Worm (Caenorhabditis elegans): ENCODE measurements around the gene C32B5.15.
A peak's percentile ranks its signal among the peaks of the same experiment; 100 is the strongest.

Gene C32B5.15

DNA sequence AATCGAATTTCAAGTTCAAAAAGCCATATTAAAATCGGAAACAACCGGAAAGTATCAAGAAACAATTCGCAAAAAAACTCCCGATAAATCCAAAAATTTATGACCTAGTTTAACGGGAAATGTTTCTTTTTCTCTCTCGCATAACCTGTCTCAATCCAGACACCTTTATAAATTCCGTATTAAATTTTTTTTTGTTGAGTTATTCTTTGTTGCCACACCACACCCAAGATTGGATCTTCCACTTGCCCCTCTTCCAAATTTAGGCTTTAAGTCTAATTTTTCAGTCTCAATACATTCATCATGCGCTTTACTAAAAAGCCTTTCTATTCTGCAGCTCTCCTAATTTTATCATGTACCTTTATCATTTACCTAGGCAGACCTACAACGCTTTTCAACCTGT, 34.2 kb downstream of the C32B5.15 start, which contains the start of gene R07C3.3:
TSS of gene R07C3.3 (plus strand) at position 301 of the 400 bp plus-strand sequence.
- TF ChIP-seq lsy-2 (tag; optimal IDR thresholded peaks at IDR 0.05) (no peak), elt-1 (tag; optimal IDR thresholded peaks at IDR 0.05; ENCODE audit: borderline replicate concordance, insufficient read depth) (no peak), lin-13 (tag; optimal IDR thresholded peaks at IDR 0.05) (no peak), ceh-83 (GFP tag; optimal IDR thresholded peaks at IDR 0.05) (no peak), lin-32 (GFP tag; optimal IDR thresholded peaks at IDR 0.05) (no peak), unc-62 (GFP tag; optimal IDR thresholded peaks at IDR 0.05) (no peak), ces-1 (GFP tag; optimal IDR thresholded peaks at IDR 0.05) (no peak), M03D4.4 (tag; optimal IDR thresholded peaks at IDR 0.05) (no peak), mls-2 (tag; optimal IDR thresholded peaks at IDR 0.05) (no peak), sptf-1 (tag; optimal IDR thresholded peaks at IDR 0.05) (no peak), ceh-39 (tag; optimal IDR thresholded peaks at IDR 0.05) (no peak)

- TF ChIP-seq nhr-2 (tag; optimal IDR thresholded peaks at IDR 0.05) (peak; percentile 90), hlh-1 (tag; optimal IDR thresholded peaks at IDR 0.05) (no peak), mls-2 (tag; optimal IDR thresholded peaks at IDR 0.05) (no peak), elt-3 (tag; optimal IDR thresholded peaks at IDR 0.05) (no peak), nhr-76 (tag; optimal IDR thresholded peaks at IDR 0.05) (no peak), lin-32 (GFP tag; optimal IDR thresholded peaks at IDR 0.05) (peak; percentile 46), ceh-39 (tag; optimal IDR thresholded peaks at IDR 0.05) (no peak), sptf-1 (tag; optimal IDR thresholded peaks at IDR 0.05) (no peak), nhr-237 (tag; optimal IDR thresholded peaks at IDR 0.05) (no peak), drap-1 (GFP tag; optimal IDR thresholded peaks at IDR 0.05) (no peak), cnd-1 (tag; optimal IDR thresholded peaks at IDR 0.05) (peak; percentile 71), mab-5 (tag; optimal IDR thresholded peaks at IDR 0.05) (no peak), unc-39 (tag; optimal IDR thresholded peaks at IDR 0.05) (no peak), lsy-2 (tag; optimal IDR thresholded peaks at IDR 0.05) (no peak), ceh-83 (GFP tag; optimal IDR thresholded peaks at IDR 0.05) (no peak), blmp-1 (tag; optimal IDR thresholded peaks at IDR 0.05) (no peak), unc-120 (tag; optimal IDR thresholded peaks at IDR 0.05; ENCODE audit: poor library complexity, severe bottlenecking) (no peak), unc-62 (GFP tag; optimal IDR thresholded peaks at IDR 0.05) (no peak), zip-8 (tag; optimal IDR thresholded peaks at IDR 0.05) (peak; percentile 64), lin-13 (tag; optimal IDR thresholded peaks at IDR 0.05) (no peak), nhr-12 (tag; optimal IDR thresholded peaks at IDR 0.05) (no peak), ces-1 (GFP tag; optimal IDR thresholded peaks at IDR 0.05) (no peak), ham-2 (GFP tag; optimal IDR thresholded peaks at IDR 0.05) (no peak), ceh-43 (GFP tag; optimal IDR thresholded peaks at IDR 0.05) (no peak), tbx-8 (GFP tag; optimal IDR thresholded peaks at IDR 0.05) (no peak), M03D4.4 (tag; optimal IDR thresholded peaks at IDR 0.05) (no peak), elt-1 (tag; optimal IDR thresholded peaks at IDR 0.05; ENCODE audit: borderline replicate concordance, insufficient read depth) (no peak), pha-4 (tag; optimal IDR thresholded peaks at IDR 0.05) (no peak), snpc-4 (tag; optimal IDR thresholded peaks at IDR 0.05) (no peak), bed-3 (GFP tag; optimal IDR thresholded peaks at IDR 0.05) (no peak), flh-1 (GFP tag; optimal IDR thresholded peaks at IDR 0.05) (no peak), nhr-28 (tag; optimal IDR thresholded peaks at IDR 0.05) (no peak), sem-2 (GFP tag; optimal IDR thresholded peaks at IDR 0.05) (no peak), ztf-11 (tag; optimal IDR thresholded peaks at IDR 0.05) (no peak), mep-1 (tag; optimal IDR thresholded peaks at IDR 0.05) (no peak)
Observed at ce11 chrII:937265-937664, 35.5 kb downstream of the C32B5.15 start.

DNA sequence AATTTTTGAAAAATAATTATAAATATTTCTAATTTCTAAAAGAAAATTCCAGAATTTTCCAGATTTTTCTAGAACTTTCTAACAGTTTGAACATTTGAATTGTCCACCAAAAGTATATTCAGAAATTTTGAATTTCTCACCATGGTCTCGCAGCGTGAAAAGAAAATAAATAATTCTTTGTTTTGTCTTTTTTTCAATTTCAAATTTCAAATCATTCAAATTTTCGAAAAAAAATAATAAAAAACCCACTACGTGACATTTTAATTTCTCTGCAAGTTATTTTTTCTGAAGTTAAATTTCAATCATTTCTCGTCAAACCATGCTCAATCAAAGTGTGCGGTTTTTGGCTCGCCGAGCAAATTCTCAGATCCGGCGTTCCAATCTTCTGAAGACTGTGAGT, 40.0 kb downstream of the C32B5.15 start, which contains the start of gene acs-15:
TSS of gene acs-15 (plus strand) at position 301 of the 400 bp plus-strand sequence.
- no peak for TF ChIP-seq snpc-4 (tag; optimal IDR thresholded peaks at IDR 0.05)
- TF ChIP-seq ces-1 (GFP tag; optimal IDR thresholded peaks at IDR 0.05), result no peak
- TF ChIP-seq sem-2 (GFP tag; optimal IDR thresholded peaks at IDR 0.05), result no peak
- no peak for TF ChIP-seq ceh-39 (tag; optimal IDR thresholded peaks at IDR 0.05)
- no peak for TF ChIP-seq pha-4 (tag; optimal IDR thresholded peaks at IDR 0.05)
- TF ChIP-seq nhr-76 (tag; optimal IDR thresholded peaks at IDR 0.05), result no peak
- TF ChIP-seq ztf-11 (tag; optimal IDR thresholded peaks at IDR 0.05), result no peak
- TF ChIP-seq hlh-1 (tag; optimal IDR thresholded peaks at IDR 0.05), result no peak
- no peak for TF ChIP-seq lin-32 (GFP tag; optimal IDR thresholded peaks at IDR 0.05)
- TF ChIP-seq elt-3 (tag; optimal IDR thresholded peaks at IDR 0.05), result no peak
- TF ChIP-seq unc-39 (tag; optimal IDR thresholded peaks at IDR 0.05), result no peak
- TF ChIP-seq mab-5 (tag; optimal IDR thresholded peaks at IDR 0.05), result no peak
- no peak for TF ChIP-seq mls-2 (tag; optimal IDR thresholded peaks at IDR 0.05)
- no peak for TF ChIP-seq nhr-28 (tag; optimal IDR thresholded peaks at IDR 0.05)
- no peak for TF ChIP-seq M03D4.4 (tag; optimal IDR thresholded peaks at IDR 0.05)
- TF ChIP-seq drap-1 (GFP tag; optimal IDR thresholded peaks at IDR 0.05), result no peak

All from whole organism, mixed stage, embryonic.